Worm (Caenorhabditis elegans): ENCODE measurements around the gene srn-1.

- TF ChIP-seq nhr-12 (tag; optimal IDR thresholded peaks at IDR 0.05) (no peak), ztf-4 (tag; optimal IDR thresholded peaks at IDR 0.05) (no peak), snpc-4 (tag; optimal IDR thresholded peaks at IDR 0.05) (no peak), zag-1 (tag; optimal IDR thresholded peaks at IDR 0.05) (no peak), nhr-11 (tag; optimal IDR thresholded peaks at IDR 0.05) (no peak), mdl-1 (tag; optimal IDR thresholded peaks at IDR 0.05) (no peak), elt-3 (tag; optimal IDR thresholded peaks at IDR 0.05) (no peak), R02D3.7 (tag; optimal IDR thresholded peaks at IDR 0.05) (no peak), mbf-1 (tag; optimal IDR thresholded peaks at IDR 0.05) (no peak), egl-27 (tag; optimal IDR thresholded peaks at IDR 0.05) (no peak), nhr-77 (tag; optimal IDR thresholded peaks at IDR 0.05) (no peak), ama-1 (optimal IDR thresholded peaks at IDR 0.05) (no peak), sem-4 (tag; optimal IDR thresholded peaks at IDR 0.05) (no peak), lin-39 (tag; optimal IDR thresholded peaks at IDR 0.05) (no peak)
These were observed 5.1 kb upstream of the srn-1 start for ce11 chrV:6291301-6291700.

Measured in whole organism, L2 larva.